Fruit fly (Drosophila melanogaster) whole organism, embryonic: ENCODE data around the gene kek2.

ENCODE experiments used
- Abd-B ChIP-seq: fragments of 200-800 bp; sonication (Bioruptor generic); optimal IDR thresholded peaks from 2 replicates; lab custom pipeline; 2018; ENCODE audit warnings: missing biosample characterization, mild to moderate bottlenecking, missing genetic modification characterization, moderate library complexity
- Atf3 ChIP-seq: fragments of 200-800 bp; sonication (Bioruptor generic); optimal IDR thresholded peaks from 3 replicates; lab custom pipeline; 2016; ENCODE audit warnings: missing biosample characterization, missing genetic modification characterization
- Atf6 ChIP-seq: fragments of 200-800 bp; sonication (Bioruptor generic); IDR thresholded peaks from 2 replicates; pipeline ENCODE4 v1.3.6; 2022; ENCODE audit warnings: missing biosample characterization, missing genetic modification characterization
- B-H1 ChIP-seq: fragments of 200-800 bp; sonication (Bioruptor generic); IDR thresholded peaks from 3 replicates; pipeline ENCODE4 v1.3.6; 2022; ENCODE audit warnings: missing biosample characterization, missing genetic modification characterization
- CG13424 ChIP-seq: fragments of 200-800 bp; sonication (Bioruptor generic); optimal IDR thresholded peaks from 2 replicates; lab custom pipeline; 2019; ENCODE audit warnings: missing biosample characterization, mild to moderate bottlenecking, missing genetic modification characterization, moderate library complexity
- CG14050 ChIP-seq: fragments of 200-800 bp; sonication (Bioruptor generic); IDR thresholded peaks from 3 replicates; pipeline ENCODE4 v1.3.6; 2022; ENCODE audit warnings: missing biosample characterization, missing genetic modification characterization
- CG15011 ChIP-seq: fragments of 200-800 bp; sonication (Bioruptor generic); optimal IDR thresholded peaks from 3 replicates; lab custom pipeline; 2018; ENCODE audit warnings: missing biosample characterization, mild to moderate bottlenecking, missing genetic modification characterization
- CG15269 ChIP-seq: fragments of 200-800 bp; sonication (Bioruptor generic); optimal IDR thresholded peaks from 2 replicates; lab custom pipeline; 2018; ENCODE audit warnings: missing biosample characterization, mild to moderate bottlenecking, missing genetic modification characterization, moderate library complexity
- CG17829 ChIP-seq: fragments of 200-800 bp; optimal IDR thresholded peaks from 2 replicates; lab custom pipeline; 2019; ENCODE audit warnings: missing biosample characterization, mild to moderate bottlenecking, missing genetic modification characterization, moderate library complexity
- CG1832 ChIP-seq: fragments of 200-800 bp; sonication (Bioruptor generic); optimal IDR thresholded peaks from 2 replicates; lab custom pipeline; 2017; ENCODE audit warnings: missing biosample characterization, mild to moderate bottlenecking, missing genetic modification characterization, inconsistent platforms
- CG18619 ChIP-seq: fragments of 200-800 bp; sonication (Bioruptor generic); optimal IDR thresholded peaks from 3 replicates; lab custom pipeline; 2017; ENCODE audit warnings: missing biosample characterization, mild to moderate bottlenecking, missing genetic modification characterization
- CG2120 ChIP-seq: fragments of 200-800 bp; sonication (Bioruptor generic); optimal IDR thresholded peaks from 3 replicates; lab custom pipeline; 2016; ENCODE audit warnings: missing biosample characterization, missing genetic modification characterization
- CG2199 ChIP-seq: fragments of 200-800 bp; sonication (Bioruptor generic); IDR thresholded peaks from 3 replicates; pipeline ENCODE4 v1.3.6; 2022; ENCODE audit warnings: missing biosample characterization, missing genetic modification characterization
- CG2678 ChIP-seq: fragments of 200-800 bp; sonication (Bioruptor generic); optimal IDR thresholded peaks from 3 replicates; lab custom pipeline; 2019; ENCODE audit warnings: missing biosample characterization, mild to moderate bottlenecking, missing genetic modification characterization, moderate library complexity
- CG3065 ChIP-seq: fragments of 200-800 bp; sonication (Bioruptor generic); optimal IDR thresholded peaks from 2 replicates; lab custom pipeline; 2016; ENCODE audit warnings: missing biosample characterization, missing genetic modification characterization
- CG31224 ChIP-seq: fragments of 200-800 bp; sonication (Bioruptor generic); IDR thresholded peaks from 2 replicates; pipeline ENCODE4 v1.3.6; 2022; ENCODE audit warnings: missing biosample characterization, missing genetic modification characterization
- CG32532 ChIP-seq: fragments of 200-800 bp; sonication (Bioruptor generic); IDR thresholded peaks from 2 replicates; pipeline ENCODE4 v1.3.6; 2022; ENCODE audit warnings: missing biosample characterization, missing genetic modification characterization
- CG32767 ChIP-seq: fragments of 200-800 bp; sonication (Bioruptor generic); IDR thresholded peaks from 2 replicates; pipeline ENCODE4 v1.3.6; 2022; ENCODE audit warnings: missing biosample characterization, missing genetic modification characterization
- CG33557 ChIP-seq: fragments of 200-800 bp; sonication (Bioruptor generic); optimal IDR thresholded peaks from 2 replicates; lab custom pipeline; 2019; ENCODE audit warnings: missing biosample characterization, mild to moderate bottlenecking, missing genetic modification characterization, moderate library complexity
- CG3726 ChIP-seq: fragments of 200-800 bp; sonication (Bioruptor generic); IDR thresholded peaks from 3 replicates; pipeline ENCODE4, ENCODE4 v1.3.6; 2022; ENCODE audit warnings: missing biosample characterization, missing genetic modification characterization
- CG4617 ChIP-seq: fragments of 200-800 bp; sonication (Bioruptor generic); optimal IDR thresholded peaks from 3 replicates; lab custom pipeline; 2016; ENCODE audit warnings: missing biosample characterization, missing genetic modification characterization, borderline replicate concordance
- CG7786 ChIP-seq: fragments of 200-800 bp; sonication (Bioruptor generic); optimal IDR thresholded peaks from 2 replicates; lab custom pipeline; 2016; ENCODE audit warnings: missing biosample characterization, missing genetic modification characterization
- CG8089 ChIP-seq: fragments of 200-800 bp; sonication (Bioruptor generic); optimal IDR thresholded peaks from 3 replicates; lab custom pipeline; 2016; ENCODE audit warnings: missing biosample characterization, missing genetic modification characterization
- CG8281 ChIP-seq: fragments of 200-800 bp; sonication (Bioruptor generic); optimal IDR thresholded peaks from 2 replicates; lab custom pipeline; 2018; ENCODE audit warnings: missing biosample characterization, mild to moderate bottlenecking, missing genetic modification characterization, moderate library complexity
- CG8478 ChIP-seq: fragments of >200 bp; optimal IDR thresholded peaks from 2 replicates; lab custom pipeline; 2018
- Drgx ChIP-seq: fragments of 200-800 bp; sonication (Bioruptor generic); IDR thresholded peaks from 2 replicates; pipeline ENCODE4 v1.3.6; 2022; ENCODE audit warnings: missing biosample characterization, missing genetic modification characterization
- ERR ChIP-seq: fragments of 200-800 bp; sonication (Bioruptor generic); optimal IDR thresholded peaks from 2 replicates; lab custom pipeline; 2016; ENCODE audit warnings: missing biosample characterization, missing genetic modification characterization
- NC2β ChIP-seq: fragments of 200-800 bp; sonication (Bioruptor generic); optimal IDR thresholded peaks from 2 replicates; lab custom pipeline; 2016; ENCODE audit warnings: missing biosample characterization, missing genetic modification characterization
- Neu2 ChIP-seq: fragments of 200-800 bp; sonication (Bioruptor generic); optimal IDR thresholded peaks from 3 replicates; lab custom pipeline; 2016; ENCODE audit warnings: missing biosample characterization, missing genetic modification characterization, borderline replicate concordance
- Nf-YB ChIP-seq: fragments of 200-800 bp; sonication (Bioruptor generic); optimal IDR thresholded peaks from 3 replicates; lab custom pipeline; 2019; ENCODE audit warnings: missing biosample characterization, mild to moderate bottlenecking, missing genetic modification characterization, moderate library complexity
- Sin3A ChIP-seq: fragments of >200 bp; optimal IDR thresholded peaks from 2 replicates; lab custom pipeline; 2018
- Spps ChIP-seq: fragments of 200-800 bp; sonication (Bioruptor generic); optimal IDR thresholded peaks from 2 replicates; lab custom pipeline; 2018; ENCODE audit warnings: missing biosample characterization, mild to moderate bottlenecking, missing genetic modification characterization
- ase ChIP-seq: fragments of 200-800 bp; sonication (Bioruptor generic); IDR thresholded peaks from 3 replicates; pipeline ENCODE4 v1.3.6; 2022; ENCODE audit warnings: missing biosample characterization, missing genetic modification characterization
- ash1 ChIP-seq: fragments of 200-800 bp; sonication (Bioruptor generic); optimal IDR thresholded peaks from 2 replicates; lab custom pipeline; 2018; ENCODE audit warnings: missing biosample characterization, mild to moderate bottlenecking, missing genetic modification characterization
- cg ChIP-seq: fragments of 200-800 bp; sonication (Bioruptor generic); optimal IDR thresholded peaks from 3 replicates; lab custom pipeline; 2019; ENCODE audit warnings: missing biosample characterization, mild to moderate bottlenecking, missing genetic modification characterization, moderate library complexity
- chinmo ChIP-seq: fragments of 200-800 bp; sonication (Bioruptor generic); IDR thresholded peaks from 4 replicates; pipeline ENCODE4 v1.3.6; 2022; ENCODE audit warnings: missing biosample characterization, missing genetic modification characterization; ENCODE audit not compliant: partially characterized antibody
- disco-r ChIP-seq: fragments of 200-800 bp; sonication (Bioruptor generic); optimal IDR thresholded peaks from 2 replicates; lab custom pipeline; 2016; ENCODE audit warnings: missing biosample characterization, missing genetic modification characterization
- dysf ChIP-seq: fragments of 200-800 bp; sonication (Bioruptor generic); IDR thresholded peaks from 3 replicates; pipeline ENCODE4 v1.3.6; 2022; ENCODE audit warnings: missing biosample characterization, missing genetic modification characterization
- fd64A ChIP-seq: fragments of 200-800 bp; sonication (Bioruptor generic); optimal IDR thresholded peaks from 3 replicates; lab custom pipeline; 2018; ENCODE audit warnings: missing biosample characterization, mild to moderate bottlenecking, missing genetic modification characterization
- ftz-f1 ChIP-seq: fragments of 200-800 bp; sonication (Bioruptor generic); optimal IDR thresholded peaks from 2 replicates; lab custom pipeline; 2016; ENCODE audit warnings: missing biosample characterization, missing genetic modification characterization
- lab ChIP-seq: fragments of 200-800 bp; sonication (Bioruptor generic); optimal IDR thresholded peaks from 3 replicates; lab custom pipeline; 2017; ENCODE audit warnings: missing biosample characterization, missing genetic modification characterization, mild to moderate bottlenecking, moderate library complexity, missing genetic modification reagents
- lola ChIP-seq, 3 experiments: fragments of >200 bp in 2 of 3; fragments of 200-800 bp in 1 of 3; sonication (Bioruptor generic) in 1 of 3; optimal IDR thresholded peaks; 2 replicates each; lab custom pipeline; 2017 to 2019; ENCODE audit warnings: missing biosample characterization in 3 of 3, missing genetic modification characterization in 3 of 3, mild to moderate bottlenecking in 1 of 3, moderate library complexity in 1 of 3
- mam ChIP-seq: fragments of 200-800 bp; sonication (Bioruptor generic); optimal IDR thresholded peaks from 3 replicates; lab custom pipeline; 2016; ENCODE audit warnings: missing biosample characterization, missing genetic modification characterization
- org-1 ChIP-seq: fragments of 200-800 bp; sonication (Bioruptor generic); optimal IDR thresholded peaks from 2 replicates; lab custom pipeline; 2017; ENCODE audit warnings: missing biosample characterization, missing genetic modification characterization
- psq ChIP-seq: fragments of 200-800 bp; sonication (Bioruptor generic); optimal IDR thresholded peaks from 2 replicates; lab custom pipeline; 2017; ENCODE audit warnings: missing biosample characterization, missing genetic modification characterization
- ro ChIP-seq: fragments of 200-800 bp; sonication (Bioruptor generic); IDR thresholded peaks from 2 replicates; pipeline ENCODE4 v1.3.6; 2022; ENCODE audit warnings: missing biosample characterization, missing genetic modification characterization
- sd ChIP-seq: fragments of 200-800 bp; sonication (Bioruptor generic); optimal IDR thresholded peaks from 3 replicates; lab custom pipeline; 2018; ENCODE audit warnings: missing biosample characterization, mild to moderate bottlenecking, missing genetic modification characterization, moderate library complexity
- sima ChIP-seq: fragments of 200-800 bp; sonication (Bioruptor generic); optimal IDR thresholded peaks from 2 replicates; lab custom pipeline; 2016; ENCODE audit warnings: missing biosample characterization, missing genetic modification characterization
- slp2 ChIP-seq: fragments of 200-800 bp; sonication (Bioruptor generic); optimal IDR thresholded peaks from 2 replicates; lab custom pipeline; 2016; ENCODE audit warnings: missing biosample characterization, missing genetic modification characterization
- tap ChIP-seq: fragments of 200-800 bp; optimal IDR thresholded peaks from 3 replicates; lab custom pipeline; 2019; ENCODE audit warnings: missing biosample characterization, mild to moderate bottlenecking, missing genetic modification characterization, moderate library complexity
- ttk ChIP-seq: fragments of 200-800 bp; sonication (Bioruptor generic); IDR thresholded peaks from 2 replicates; pipeline ENCODE4 v2.1.2; 2022; ENCODE audit warnings: missing biosample characterization, missing genetic modification characterization
- usp ChIP-seq: fragments of >200 bp; optimal IDR thresholded peaks from 2 replicates; lab custom pipeline; 2017; ENCODE audit warnings: missing biosample characterization, missing genetic modification characterization
- zfh2 ChIP-seq: fragments of 200-800 bp; sonication (Bioruptor generic); optimal IDR thresholded peaks from 2 replicates; lab custom pipeline; 2016; ENCODE audit warnings: missing biosample characterization, missing genetic modification characterization

The kek2 gene

DNA sequence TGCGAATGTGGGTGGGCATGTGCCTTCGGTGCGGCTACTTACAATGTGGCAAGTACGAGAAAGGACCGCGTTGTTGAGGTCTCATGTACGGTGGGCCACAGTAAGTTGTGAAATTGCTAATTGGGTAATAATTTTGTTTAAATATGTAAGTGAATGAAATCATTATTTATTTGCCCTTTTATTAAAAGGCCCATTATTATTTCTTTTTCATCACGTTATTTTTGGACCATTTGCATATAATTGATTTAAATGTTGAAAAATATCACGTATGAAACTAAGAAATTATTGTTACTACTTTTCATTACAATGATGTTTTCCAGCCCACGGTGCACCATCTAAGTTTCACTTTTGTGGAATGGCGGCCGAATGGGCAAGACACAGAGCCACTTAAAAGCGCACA is 46.6 kb downstream of the kek2 start (continued):
- TF ChIP-seq psq (no peak), Nf-YB (no peak), Sin3A (lab: Kevin White, UChicago) (no peak), CG8478 (lab: Kevin White, UChicago) (no peak), CG1832 (GFP tag; lab: Kevin White, UChicago) (no peak), CG2120 (GFP tag; lab: Kevin White, UChicago) (peak; percentile 53), CG33557 (GFP tag; lab: Kevin White, UChicago) (no peak), CG31224 (GFP tag; lab: Robert Waterston, UW) (no peak), disco-r (GFP tag; lab: Kevin White, UChicago) (no peak), CG4617 (no peak), ase (GFP tag; lab: Robert Waterston, UW) (no peak), slp2 (GFP tag; lab: Kevin White, UChicago) (no peak), chinmo (GFP tag; lab: Robert Waterston, UW) (no peak), CG32767 (GFP tag; lab: Robert Waterston, UW) (no peak), tap (tag; lab: Kevin White, UChicago) (no peak), usp (no peak), ERR (GFP tag; lab: Kevin White, UChicago) (no peak), cg (GFP tag; lab: Kevin White, UChicago) (no peak), ttk (GFP tag; lab: Robert Waterston, UW) (no peak), lab (GFP tag; lab: Kevin White, UChicago) (peak; percentile 60), CG8281 (tag; lab: Kevin White, UChicago) (no peak), NC2β (no peak), CG17829 (tag; lab: Kevin White, UChicago) (no peak), CG2678 (tag; lab: Kevin White, UChicago) (peak; percentile 60), CG14050 (GFP tag; lab: Robert Waterston, UW) (no peak), Atf3 (GFP tag; lab: Kevin White, UChicago) (no peak), CG18619 (no peak), B-H1 (no peak), CG3726 (GFP tag; lab: Robert Waterston, UW) (no peak), Abd-B (no peak), CG15011 (GFP tag; lab: Kevin White, UChicago) (no peak), CG3065 (no peak), Atf6 (GFP tag; lab: Robert Waterston, UW) (no peak), ash1 (no peak), Neu2 (GFP tag; lab: Kevin White, UChicago) (no peak), Spps (tag; lab: Kevin White, UChicago) (no peak), lola (GFP tag; optimal IDR thresholded peaks at IDR 0.05; lab: Kevin White, UChicago) (no peak), fd64A (no peak), ro (no peak), CG2199 (GFP tag; lab: Robert Waterston, UW) (no peak), CG32532 (GFP tag; lab: Robert Waterston, UW) (no peak), sima (GFP tag; lab: Kevin White, UChicago) (no peak), CG8089 (GFP tag; lab: Kevin White, UChicago) (no peak), mam (GFP tag; lab: Kevin White, UChicago) (peak; percentile 31), CG13424 (tag; lab: Kevin White, UChicago) (no peak), Drgx (GFP tag; lab: Robert Waterston, UW) (no peak), dysf (GFP tag; lab: Robert Waterston, UW) (peak; percentile 34; the same call in 1 of the 3 replicates), CG7786 (no peak), ftz-f1 (GFP tag; lab: Kevin White, UChicago) (no peak), sd (tag; lab: Kevin White, UChicago) (no peak), CG15269 (tag; lab: Kevin White, UChicago) (peak; percentile 31), org-1 (no peak), zfh2 (GFP tag; lab: Kevin White, UChicago) (no peak)
